Worm (Caenorhabditis elegans) whole organism, L4 larva: ENCODE results near the gene F16F9.4.

Experiments used
- R02D3.7 ChIP-seq: fragments of 150-350 bp; sonication (generic microtip); optimal IDR thresholded peaks from 3 replicates; lab custom pipeline; 2014; ENCODE audit warnings: missing biosample characterization, missing genetic modification characterization
- jun-1 ChIP-seq: fragments of 150-350 bp; optimal IDR thresholded peaks from 2 replicates; lab custom pipeline; 2014; ENCODE audit warnings: missing biosample characterization, missing genetic modification reagents, missing genetic modification characterization
- lin-15B ChIP-seq: fragments of 150-350 bp; sonication (generic microtip); optimal IDR thresholded peaks from 3 replicates; lab custom pipeline; 2014; ENCODE audit warnings: missing biosample characterization, missing genetic modification characterization
- lsy-2 ChIP-seq, 2 experiments: fragments of 150-350 bp in 1 of 2; sonication (generic microtip) in 1 of 2; optimal IDR thresholded peaks; 2 replicates each; lab custom pipeline; 2014 to 2017; ENCODE audit warnings: missing biosample characterization in 2 of 2, missing genetic modification characterization in 2 of 2
- nhr-6 ChIP-seq: fragments of 150-350 bp; optimal IDR thresholded peaks from 2 replicates; lab custom pipeline; 2014; ENCODE audit warnings: missing biosample characterization, missing genetic modification characterization
- vab-7 ChIP-seq: fragments of 200-800 bp; sonication (Bioruptor generic); IDR thresholded peaks from 2 replicates; pipeline ENCODE4 v1.3.6; 2022; ENCODE audit warnings: missing genetic modification reagents, missing genetic modification characterization, missing compliant biosample characterization
- zfp-3 ChIP-seq: fragments of 200-800 bp; sonication (Bioruptor generic); conservative IDR thresholded peaks from 2 replicates; pipeline ENCODE4 v1.3.6; 2022; ENCODE audit warnings: missing genetic modification reagents, missing genetic modification characterization, missing compliant biosample characterization

- TF ChIP-seq lin-15B (tag; lab: Kevin White, UChicago) (no peak), jun-1 (tag; lab: Kevin White, UChicago) (no peak), lsy-2 (tag; optimal IDR thresholded peaks at IDR 0.05; lab: Kevin White, UChicago) (no peak), vab-7 (GFP tag; lab: Robert Waterston, UW) (no peak), zfp-3 (GFP tag; lab: Robert Waterston, UW) (no peak), nhr-6 (tag; lab: Kevin White, UChicago) (no peak), R02D3.7 (tag; lab: Kevin White, UChicago) (no peak)
Measured at ce11 chrX:8429503-8429902, 33.7 kb downstream of the F16F9.4 start.
